Fruit fly (Drosophila melanogaster) whole organism, pupa: Measurements from ENCODE around the gene CG8004.

Source experiments
- CG10348 ChIP-seq: fragments of 200-800 bp; sonication (Bioruptor generic); IDR thresholded peaks from 2 replicates; pipeline ENCODE4 v1.3.6; 2022; ENCODE audit warnings: missing biosample characterization, missing genetic modification characterization
- CG12605 ChIP-seq: fragments of 200-800 bp; sonication (Bioruptor generic); IDR thresholded peaks from 2 replicates; pipeline ENCODE4 v1.3.6; 2022; ENCODE audit warnings: missing biosample characterization, missing genetic modification characterization
- CG13204 ChIP-seq: fragments of 200-800 bp; sonication (Bioruptor generic); optimal IDR thresholded peaks from 2 replicates; lab custom pipeline; 2018; ENCODE audit warnings: missing biosample characterization, mild to moderate bottlenecking, missing genetic modification characterization, moderate library complexity
- CG14655 ChIP-seq: fragments of 200-800 bp; sonication (Bioruptor generic); optimal IDR thresholded peaks from 3 replicates; lab custom pipeline; 2017; ENCODE audit warnings: mild to moderate bottlenecking, missing biosample characterization, missing genetic modification reagents, missing genetic modification characterization
- CG15710 ChIP-seq: fragments of 200-800 bp; sonication (Bioruptor generic); optimal IDR thresholded peaks from 2 replicates; lab custom pipeline; 2018; ENCODE audit warnings: missing biosample characterization, mild to moderate bottlenecking, missing genetic modification characterization, moderate library complexity
- CG17806 ChIP-seq: fragments of 200-800 bp; sonication (Bioruptor generic); optimal IDR thresholded peaks from 2 replicates; lab custom pipeline; 2018; ENCODE audit warnings: missing biosample characterization, mild to moderate bottlenecking, missing genetic modification characterization, moderate library complexity
- CG32121 ChIP-seq: fragments of 200-800 bp; sonication (Bioruptor generic); IDR thresholded peaks from 2 replicates; pipeline ENCODE4 v1.3.6; 2022; ENCODE audit warnings: missing biosample characterization, missing genetic modification characterization
- CG34367 ChIP-seq: fragments of 200-800 bp; sonication (Bioruptor generic); optimal IDR thresholded peaks from 2 replicates; lab custom pipeline; 2018; ENCODE audit warnings: missing biosample characterization, mild to moderate bottlenecking, missing genetic modification characterization
- CG4496 ChIP-seq: fragments of 200-800 bp; sonication (Bioruptor generic); IDR thresholded peaks from 3 replicates; pipeline ENCODE4 v1.3.6; 2022; ENCODE audit warnings: missing biosample characterization, missing genetic modification characterization
- CG8159 ChIP-seq: fragments of 200-800 bp; sonication (Bioruptor generic); optimal IDR thresholded peaks from 3 replicates; lab custom pipeline; 2018; ENCODE audit warnings: missing biosample characterization, mild to moderate bottlenecking, missing genetic modification characterization, moderate library complexity
- CG8301 ChIP-seq: fragments of 200-800 bp; sonication (Bioruptor generic); optimal IDR thresholded peaks from 2 replicates; lab custom pipeline; 2018; ENCODE audit warnings: missing biosample characterization, mild to moderate bottlenecking, missing genetic modification characterization
- CG9948 ChIP-seq: fragments of 200-800 bp; sonication (Bioruptor generic); optimal IDR thresholded peaks from 2 replicates; lab custom pipeline; 2018; ENCODE audit warnings: missing biosample characterization, mild to moderate bottlenecking, missing genetic modification characterization, moderate library complexity
- D1 ChIP-seq: fragments of 200-800 bp; sonication (Bioruptor generic); optimal IDR thresholded peaks from 2 replicates; lab custom pipeline; 2018; ENCODE audit warnings: missing biosample characterization, mild to moderate bottlenecking, missing genetic modification characterization, moderate library complexity
- EcR ChIP-seq: fragments of 200-800 bp; sonication (Bioruptor generic); optimal IDR thresholded peaks from 3 replicates; lab custom pipeline; 2019; ENCODE audit warnings: missing biosample characterization, missing genetic modification characterization, mild to moderate bottlenecking, moderate library complexity, missing genetic modification reagents
- Ets98B ChIP-seq: fragments of 200-800 bp; sonication (Bioruptor generic); IDR thresholded peaks from 2 replicates; pipeline ENCODE4 v1.3.6; 2022; ENCODE audit warnings: missing biosample characterization, missing genetic modification characterization
- Pif1A ChIP-seq: fragments of 200-800 bp; sonication (Bioruptor generic); optimal IDR thresholded peaks from 3 replicates; lab custom pipeline; 2016; ENCODE audit warnings: missing biosample characterization, missing genetic modification characterization
- Pif1B ChIP-seq: fragments of 200-800 bp; sonication (Bioruptor generic); optimal IDR thresholded peaks from 3 replicates; lab custom pipeline; 2016; ENCODE audit warnings: missing biosample characterization, missing genetic modification characterization
- Snoo ChIP-seq: fragments of 200-800 bp; sonication (Bioruptor generic); optimal IDR thresholded peaks from 3 replicates; lab custom pipeline; 2017; ENCODE audit warnings: missing biosample characterization, mild to moderate bottlenecking, missing genetic modification characterization, inconsistent platforms
- fd96Ca ChIP-seq: fragments of 200-800 bp; sonication (Bioruptor generic); IDR thresholded peaks from 3 replicates; pipeline ENCODE4 v1.3.6; 2022; ENCODE audit warnings: missing biosample characterization, missing genetic modification characterization
- gl ChIP-seq: fragments of 200-800 bp; sonication (Bioruptor generic); optimal IDR thresholded peaks from 2 replicates; lab custom pipeline; 2018; ENCODE audit warnings: missing biosample characterization, mild to moderate bottlenecking, missing genetic modification characterization
- rn ChIP-seq: fragments of 200-800 bp; sonication (Bioruptor generic); IDR thresholded peaks from 2 replicates; pipeline ENCODE4 v1.3.6; 2022; ENCODE audit warnings: missing biosample characterization, missing genetic modification characterization

The CG8004 gene

dm6 chr3L:19928435-19929011, at the start of gene CG8004, which contains the start of gene RhoGDI:
CG8004 (minus strand) TSS chr3L:19928508.
RhoGDI (plus strand) TSS chr3L:19928743.
- TF ChIP-seq rn (GFP tag; lab: Robert Waterston, UW) (no peak), fd96Ca (peak; percentile 47; the same call in 1 of the 3 replicates), CG8301 (tag; lab: Kevin White, UChicago) (no peak), CG12605 (GFP tag; lab: Robert Waterston, UW) (no peak), CG34367 (tag; lab: Kevin White, UChicago) (no peak), Snoo (tag; lab: Kevin White, UChicago) (peak; percentile 15), CG32121 (no peak), EcR (GFP tag; lab: Kevin White, UChicago) (no peak), Pif1B (GFP tag; lab: Kevin White, UChicago) (no peak), CG9948 (peak; percentile 29), CG10348 (GFP tag; lab: Robert Waterston, UW) (no peak), gl (tag; lab: Kevin White, UChicago) (no peak), D1 (no peak), CG15710 (peak; percentile 39), CG4496 (GFP tag; lab: Robert Waterston, UW) (0 out of 3 replicates have a peak, but pooled peaks have one; percentile 39), CG8159 (tag; lab: Kevin White, UChicago) (peak; percentile 55), CG17806 (tag; lab: Kevin White, UChicago) (peak; percentile 50), Ets98B (GFP tag; lab: Robert Waterston, UW) (peak; percentile 51), CG13204 (no peak), Pif1A (GFP tag; lab: Kevin White, UChicago) (no peak), CG14655 (GFP tag; lab: Kevin White, UChicago) (no peak)

DNA sequence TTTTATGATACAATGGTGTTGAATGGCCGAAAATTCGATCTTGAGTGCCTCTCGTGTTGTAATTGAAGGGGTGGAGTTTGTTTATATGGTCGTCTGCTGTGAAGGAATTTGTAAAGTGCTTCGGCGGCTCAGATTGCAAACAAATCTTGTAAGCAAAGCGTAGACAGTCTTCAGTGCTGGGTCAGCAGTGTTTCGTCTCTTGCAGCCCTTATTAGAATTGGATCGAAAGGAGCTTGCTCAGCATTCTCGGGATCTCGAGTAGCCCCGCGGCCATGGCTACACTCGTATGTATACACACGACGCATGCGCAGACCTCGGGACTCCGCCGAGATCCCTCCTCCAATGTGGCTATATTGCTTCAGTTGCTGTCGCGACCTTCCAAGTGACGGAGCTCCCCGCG, 49.8 kb upstream of the CG8004 start:
- TF ChIP-seq CG32121 (no peak), CG15710 (no peak), CG34367 (tag; lab: Kevin White, UChicago) (no peak), Ets98B (GFP tag; lab: Robert Waterston, UW) (no peak), CG4496 (GFP tag; lab: Robert Waterston, UW) (no peak), EcR (GFP tag; lab: Kevin White, UChicago) (no peak)

DNA sequence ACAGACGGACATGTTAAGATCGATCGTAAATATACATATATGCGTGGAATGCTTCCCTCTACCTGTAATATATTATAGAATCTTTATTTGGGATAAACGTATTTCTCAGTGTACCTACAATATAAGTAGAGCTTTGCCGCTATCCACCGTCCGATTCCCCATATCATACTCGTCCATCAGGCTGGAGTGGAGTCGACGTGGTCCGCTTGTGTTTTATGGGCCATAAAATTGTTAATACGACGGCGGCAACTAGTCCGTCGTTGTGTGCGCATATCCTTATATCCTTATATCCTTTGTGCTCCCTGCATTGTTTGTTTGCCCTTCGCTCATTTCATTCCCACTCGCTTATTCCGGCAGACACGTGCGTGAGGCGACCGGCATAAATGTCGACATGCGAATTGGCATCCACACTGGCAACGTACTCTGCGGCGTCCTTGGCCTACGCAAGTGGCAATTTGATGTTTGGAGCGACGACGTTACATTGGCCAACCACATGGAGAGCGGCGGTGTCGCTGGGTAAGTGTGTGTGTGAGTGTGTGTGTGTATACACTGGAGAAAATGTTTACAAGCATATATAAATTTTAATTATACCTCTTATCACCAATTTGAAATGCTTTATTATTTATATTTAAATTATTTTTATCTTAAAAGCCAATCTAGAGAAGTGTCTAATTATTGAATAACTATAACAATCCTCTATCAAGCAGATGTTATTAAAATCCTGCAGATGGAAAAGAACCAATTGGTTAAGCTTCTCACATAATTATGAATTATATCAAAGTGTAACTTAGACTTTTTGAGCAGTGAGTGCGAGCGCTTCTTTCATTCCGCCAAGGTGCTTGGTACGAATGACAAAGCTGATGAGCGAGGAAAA, 40.7 kb upstream of the CG8004 start:
- TF ChIP-seq CG13204 (no peak), CG14655 (GFP tag; lab: Kevin White, UChicago) (peak; percentile 15), CG15710 (no peak), CG4496 (GFP tag; lab: Robert Waterston, UW) (no peak)

DNA sequence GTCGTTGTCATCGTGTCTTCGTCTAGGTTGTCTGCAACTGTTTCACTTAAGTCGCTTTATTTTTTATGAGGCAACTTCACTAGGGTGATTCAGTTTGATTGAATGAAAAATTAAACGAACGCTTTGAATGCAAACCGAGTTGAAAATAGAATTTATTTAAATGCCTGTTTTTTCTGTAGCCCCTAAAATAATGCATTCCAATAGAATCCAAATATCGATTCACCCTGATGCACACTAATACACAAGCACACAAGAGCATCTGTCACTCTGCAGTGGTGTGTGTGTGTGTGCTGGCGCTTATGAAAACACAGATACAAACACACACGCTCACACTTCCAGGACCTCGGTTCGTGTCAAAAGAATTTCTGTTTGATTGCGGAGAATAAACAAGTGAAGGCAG, 33.5 kb upstream of the CG8004 start:
- TF ChIP-seq CG14655 (GFP tag; lab: Kevin White, UChicago): peak; percentile 40
- TF ChIP-seq CG32121: no peak
- peak; percentile 51 for TF ChIP-seq CG8159 (tag; lab: Kevin White, UChicago)
- no peak for TF ChIP-seq D1
- TF ChIP-seq CG13204: no peak
- peak; percentile 26 for TF ChIP-seq Pif1B (GFP tag; lab: Kevin White, UChicago)
- no peak for TF ChIP-seq gl (tag; lab: Kevin White, UChicago)
- no peak for TF ChIP-seq CG9948
- no peak for TF ChIP-seq CG17806 (tag; lab: Kevin White, UChicago)
- peak; percentile 56 for TF ChIP-seq CG15710
- TF ChIP-seq Ets98B (GFP tag; lab: Robert Waterston, UW): no peak
- no peak for TF ChIP-seq fd96Ca
- TF ChIP-seq CG4496 (GFP tag; lab: Robert Waterston, UW): 0 out of 3 replicates have a peak, but pooled peaks have one; percentile 20
- peak; percentile 39 for TF ChIP-seq CG8301 (tag; lab: Kevin White, UChicago)
- no peak for TF ChIP-seq Snoo (tag; lab: Kevin White, UChicago)
- TF ChIP-seq CG34367 (tag; lab: Kevin White, UChicago): peak; percentile 41
- no peak for TF ChIP-seq Pif1A (GFP tag; lab: Kevin White, UChicago)
- no peak for TF ChIP-seq CG10348 (GFP tag; lab: Robert Waterston, UW)
- no peak for TF ChIP-seq EcR (GFP tag; lab: Kevin White, UChicago)
- TF ChIP-seq rn (GFP tag; lab: Robert Waterston, UW): no peak
- TF ChIP-seq CG12605 (GFP tag; lab: Robert Waterston, UW): peak; percentile 38; the same call in 1 of the 2 replicates

- no peak for TF ChIP-seq rn (GFP tag; lab: Robert Waterston, UW)
- no peak for TF ChIP-seq Pif1B (GFP tag; lab: Kevin White, UChicago)
Measured at dm6 chr3L:19955699-19956098, 27.4 kb upstream of the CG8004 start, which contains the start of gene CG42263. CG42263 (minus strand) TSS chr3L:19955799.

DNA sequence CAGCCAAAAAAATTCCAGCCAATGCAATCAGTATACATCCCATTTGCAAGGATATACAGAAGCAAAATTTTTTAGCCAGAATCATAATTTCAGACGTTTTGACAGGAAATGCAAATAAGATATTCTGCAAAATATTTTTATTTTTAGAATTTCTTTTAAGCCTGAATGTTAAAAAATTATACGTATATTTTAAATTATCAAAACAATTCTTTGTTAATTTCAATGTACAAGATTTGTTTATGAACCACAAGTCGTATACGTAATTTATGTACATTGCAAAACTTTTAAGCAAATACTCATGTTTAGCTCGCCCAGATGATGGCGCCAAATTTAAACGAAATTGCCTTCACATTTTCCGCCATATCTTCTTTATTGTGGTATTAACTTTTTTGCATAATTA, 26.1 kb upstream of the CG8004 start, which contains the start of gene CG42654:
TSS of gene CG42654 (minus strand) at position 101 of the 400 bp plus-strand sequence.
- TF ChIP-seq CG34367 (tag; lab: Kevin White, UChicago): no peak
- TF ChIP-seq CG8159 (tag; lab: Kevin White, UChicago): no peak
- TF ChIP-seq CG15710: no peak
- TF ChIP-seq CG8301 (tag; lab: Kevin White, UChicago): no peak
- no peak for TF ChIP-seq EcR (GFP tag; lab: Kevin White, UChicago)
- TF ChIP-seq CG12605 (GFP tag; lab: Robert Waterston, UW): no peak
- TF ChIP-seq D1: no peak
- no peak for TF ChIP-seq CG13204
- TF ChIP-seq Pif1A (GFP tag; lab: Kevin White, UChicago): no peak
- TF ChIP-seq CG10348 (GFP tag; lab: Robert Waterston, UW): no peak
- no peak for TF ChIP-seq Pif1B (GFP tag; lab: Kevin White, UChicago)
- no peak for TF ChIP-seq Snoo (tag; lab: Kevin White, UChicago)
- no peak for TF ChIP-seq fd96Ca
- TF ChIP-seq CG17806 (tag; lab: Kevin White, UChicago): no peak
- no peak for TF ChIP-seq CG14655 (GFP tag; lab: Kevin White, UChicago)
- no peak for TF ChIP-seq CG32121
- TF ChIP-seq CG4496 (GFP tag; lab: Robert Waterston, UW): no peak
- TF ChIP-seq rn (GFP tag; lab: Robert Waterston, UW): no peak
